Fruit fly (Drosophila melanogaster) whole organism, embryonic: ENCODE measurements around the gene Mzt1.

Experiments used
- CG16815 ChIP-seq: fragments of 200-800 bp; sonication (Bioruptor generic); optimal IDR thresholded peaks from 3 replicates; lab custom pipeline; 2017; ENCODE audit warnings: missing biosample characterization, mild to moderate bottlenecking, missing genetic modification characterization
- CG2199 ChIP-seq: fragments of 200-800 bp; sonication (Bioruptor generic); IDR thresholded peaks from 3 replicates; pipeline ENCODE4 v1.3.6; 2022; ENCODE audit warnings: missing biosample characterization, missing genetic modification characterization
- CTCF ChIP-seq: fragments of 200-800 bp; sonication (Bioruptor generic); optimal IDR thresholded peaks from 2 replicates; lab custom pipeline; 2017; ENCODE audit warnings: missing biosample characterization, mild to moderate bottlenecking, missing genetic modification characterization, moderate library complexity
- Hmx ChIP-seq: fragments of 200-800 bp; sonication (Bioruptor generic); optimal IDR thresholded peaks from 2 replicates; lab custom pipeline; 2016; ENCODE audit warnings: missing biosample characterization, missing genetic modification characterization
- Sox102F ChIP-seq: fragments of 200-800 bp; sonication (Bioruptor generic); optimal IDR thresholded peaks from 2 replicates; lab custom pipeline; 2018; ENCODE audit warnings: missing biosample characterization, mild to moderate bottlenecking, missing genetic modification characterization, moderate library complexity
- Tbp ChIP-seq: fragments of >200 bp; optimal IDR thresholded peaks from 2 replicates; lab custom pipeline; 2018; ENCODE audit warnings: missing biosample characterization, missing genetic modification characterization
- gem ChIP-seq: fragments of 200-800 bp; sonication (Bioruptor generic); optimal IDR thresholded peaks from 2 replicates; lab custom pipeline; 2019; ENCODE audit warnings: missing biosample characterization, mild to moderate bottlenecking, missing genetic modification characterization, moderate library complexity
- grn ChIP-seq: fragments of 200-800 bp; sonication (Bioruptor generic); optimal IDR thresholded peaks from 3 replicates; lab custom pipeline; 2017; ENCODE audit warnings: missing biosample characterization, missing genetic modification characterization
- psq ChIP-seq: fragments of 200-800 bp; sonication (Bioruptor generic); optimal IDR thresholded peaks from 2 replicates; lab custom pipeline; 2017; ENCODE audit warnings: missing biosample characterization, missing genetic modification characterization

- TF ChIP-seq gem (tag; lab: Kevin White, UChicago) (peak; percentile 100), Sox102F (peak; percentile 100), Hmx (GFP tag; lab: Kevin White, UChicago) (peak; percentile 97), grn (GFP tag; lab: Kevin White, UChicago) (peak; percentile 89), psq (peak; percentile 96), Tbp (GFP tag; lab: Kevin White, UChicago) (no peak), CTCF (GFP tag; lab: Kevin White, UChicago) (peak; percentile 67), CG16815 (GFP tag; lab: Kevin White, UChicago) (peak; percentile 99), CG2199 (GFP tag; lab: Robert Waterston, UW) (peak; percentile 99)
Observed at dm6 chr3L:2373421-2374043, 15.5 kb upstream of the Mzt1 start, which contains the start of the genes mRpL23 and CG9004.
